Worm (Caenorhabditis elegans) whole organism, L1 larva: ENCODE data around the gene D2023.3.
A peak's percentile ranks its signal among the peaks of the same experiment; 100 is the strongest.

ENCODE experiments used
- C34B4.2 ChIP-seq: sonication (generic microtip); optimal IDR thresholded peaks from 2 replicates; lab custom pipeline; 2017; ENCODE audit warnings: mild to moderate bottlenecking, missing genetic modification characterization, missing compliant biosample characterization
- F16B12.6 ChIP-seq: fragments of 150-350 bp; optimal IDR thresholded peaks from 2 replicates; lab custom pipeline; 2014; ENCODE audit warnings: missing biosample characterization, missing genetic modification characterization
- blmp-1 ChIP-seq: fragments of 150-350 bp; optimal IDR thresholded peaks from 2 replicates; lab custom pipeline; 2014; ENCODE audit warnings: missing biosample characterization, missing genetic modification characterization
- ceh-88 ChIP-seq: fragments of 200-800 bp; sonication (Bioruptor generic); IDR thresholded peaks from 2 replicates; pipeline ENCODE4 v1.3.6; 2022; ENCODE audit warnings: missing genetic modification characterization, missing compliant biosample characterization
- ceh-90 ChIP-seq: sonication (generic microtip); optimal IDR thresholded peaks from 2 replicates; lab custom pipeline; 2016; ENCODE audit warnings: missing genetic modification characterization, missing compliant biosample characterization
- ces-1 ChIP-seq: fragments of 150-350 bp; optimal IDR thresholded peaks from 2 replicates; lab custom pipeline; 2014; ENCODE audit warnings: missing biosample characterization, missing genetic modification reagents, missing genetic modification characterization
- dpl-1 ChIP-seq, 3 experiments: fragments of 150-350 bp in 2 of 3; sonication (generic microtip) in 1 of 3; optimal IDR thresholded peaks; 2 replicates each; lab custom pipeline; 2014 to 2017; ENCODE audit warnings: missing biosample characterization in 3 of 3, missing genetic modification characterization in 3 of 3, missing genetic modification reagents in 3 of 3
- dsc-1 ChIP-seq: sonication (generic microtip); optimal IDR thresholded peaks from 2 replicates; lab custom pipeline; 2016; ENCODE audit warnings: mild to moderate bottlenecking, missing genetic modification characterization, missing compliant biosample characterization
- efl-1 ChIP-seq, 4 experiments: fragments of 150-350 bp; optimal IDR thresholded peaks in 3 of 4; peaks in 1 of 4; 1 replicate in 1 of 4; 2 replicates in 3 of 4; lab custom pipeline; 2014; ENCODE audit warnings: missing biosample characterization in 2 of 4, missing genetic modification characterization in 2 of 4, missing genetic modification reagents in 2 of 4
- efl-3 ChIP-seq: fragments of 200-800 bp; sonication (Bioruptor generic); optimal IDR thresholded peaks from 2 replicates; lab custom pipeline; 2018; ENCODE audit warnings: mild to moderate bottlenecking, missing genetic modification characterization, missing compliant biosample characterization
- egl-13 ChIP-seq: sonication (generic microtip); optimal IDR thresholded peaks from 2 replicates; lab custom pipeline; 2016; ENCODE audit warnings: missing genotype, missing genetic modification reagents, missing genetic modification characterization, missing compliant biosample characterization
- egl-27 ChIP-seq, 2 experiments: fragments of 150-350 bp in 1 of 2; sonication (generic microtip); optimal IDR thresholded peaks; 3 replicates each; lab custom pipeline; 2017 to 2018; ENCODE audit warnings: missing biosample characterization in 2 of 2, missing genetic modification characterization in 2 of 2, missing genetic modification reagents in 2 of 2
- elt-2 ChIP-seq: sonication (generic microtip); optimal IDR thresholded peaks from 2 replicates; lab custom pipeline; 2016; ENCODE audit warnings: missing genetic modification characterization, mild to moderate bottlenecking, inconsistent platforms, missing compliant biosample characterization, missing genetic modification reagents
- elt-3 ChIP-seq, 6 experiments: fragments of 150-350 bp in 1 of 6; sonication (generic microtip); optimal IDR thresholded peaks; 2 replicates each; lab custom pipeline; 2017 to 2018; ENCODE audit warnings: missing biosample characterization in 6 of 6, missing genetic modification characterization in 6 of 6, inconsistent platforms in 1 of 6
- fos-1 ChIP-seq: fragments of 150-350 bp; optimal IDR thresholded peaks from 2 replicates; lab custom pipeline; 2014; ENCODE audit warnings: missing biosample characterization, missing genetic modification characterization
- grh-1 ChIP-seq: fragments of 200-800 bp; sonication (Bioruptor generic); IDR thresholded peaks from 2 replicates; pipeline ENCODE4 v1.3.6; 2022; ENCODE audit warnings: missing genetic modification reagents, missing genetic modification characterization, missing compliant biosample characterization
- hlh-17 ChIP-seq: fragments of 200-800 bp; sonication (Bioruptor generic); optimal IDR thresholded peaks from 2 replicates; lab custom pipeline; 2018; ENCODE audit warnings: missing genetic modification characterization, mild to moderate bottlenecking, missing compliant biosample characterization, moderate library complexity, borderline replicate concordance
- isw-1 ChIP-seq: fragments of 200-800 bp; sonication (Bioruptor generic); IDR thresholded peaks from 2 replicates; pipeline ENCODE4 v1.3.6; 2022; ENCODE audit warnings: missing genetic modification characterization, missing compliant biosample characterization
- jun-1 ChIP-seq: fragments of 150-350 bp; optimal IDR thresholded peaks from 2 replicates; lab custom pipeline; 2014; ENCODE audit warnings: missing biosample characterization, missing genetic modification reagents, missing genetic modification characterization
- lin-14 ChIP-seq: fragments of 200-800 bp; sonication (Bioruptor generic); optimal IDR thresholded peaks from 2 replicates; lab custom pipeline; 2018; ENCODE audit warnings: mild to moderate bottlenecking, missing genetic modification characterization, moderate library complexity, missing compliant biosample characterization
- lin-15B ChIP-seq: fragments of 150-350 bp; sonication (generic microtip); optimal IDR thresholded peaks from 3 replicates; lab custom pipeline; 2014; ENCODE audit warnings: missing biosample characterization, missing genetic modification characterization
- lin-35 ChIP-seq, 2 experiments: fragments of 150-350 bp; optimal IDR thresholded peaks; 2 replicates each; lab custom pipeline; 2014; ENCODE audit warnings: missing biosample characterization in 2 of 2, missing genetic modification characterization in 2 of 2, missing genetic modification reagents in 2 of 2
- lsy-2 ChIP-seq, 2 experiments: fragments of 150-350 bp; optimal IDR thresholded peaks; 2 replicates each; lab custom pipeline; 2014; ENCODE audit warnings: missing biosample characterization in 2 of 2, missing genetic modification characterization in 2 of 2
- mab-9 ChIP-seq: fragments of 200-800 bp; sonication (Bioruptor generic); IDR thresholded peaks from 2 replicates; pipeline ENCODE4 v1.3.6; 2022; ENCODE audit warnings: missing genetic modification reagents, missing genetic modification characterization, missing compliant biosample characterization
- mdl-1 ChIP-seq, 2 experiments: fragments of 150-350 bp; optimal IDR thresholded peaks; 2 replicates each; lab custom pipeline; 2014 to 2017; ENCODE audit warnings: missing biosample characterization in 2 of 2, missing genetic modification characterization in 2 of 2, inconsistent platforms in 1 of 2
- nhr-11 ChIP-seq: fragments of 150-350 bp; optimal IDR thresholded peaks from 2 replicates; lab custom pipeline; 2014; ENCODE audit warnings: missing biosample characterization, missing genetic modification characterization
- nhr-19 ChIP-seq: fragments of 200-800 bp; sonication (Bioruptor generic); conservative IDR thresholded peaks from 2 replicates; pipeline ENCODE4 v1.3.6; 2022; ENCODE audit warnings: missing genetic modification characterization, missing compliant biosample characterization
- nhr-237 ChIP-seq: fragments of 150-350 bp; optimal IDR thresholded peaks from 2 replicates; lab custom pipeline; 2014; ENCODE audit warnings: missing biosample characterization, missing genetic modification characterization
- nhr-47 ChIP-seq: sonication (generic microtip); optimal IDR thresholded peaks from 2 replicates; lab custom pipeline; 2016; ENCODE audit warnings: mild to moderate bottlenecking, missing genetic modification characterization, moderate library complexity, missing compliant biosample characterization
- nhr-71 ChIP-seq: sonication (generic microtip); optimal IDR thresholded peaks from 2 replicates; lab custom pipeline; 2016; ENCODE audit warnings: mild to moderate bottlenecking, missing genetic modification characterization, moderate library complexity, missing compliant biosample characterization
- nhr-85 ChIP-seq: sonication (generic microtip); peaks from one replicate; lab custom pipeline; 2016; ENCODE audit warnings: missing genetic modification characterization, inconsistent platforms, missing compliant biosample characterization
- pax-3 ChIP-seq: fragments of 200-800 bp; sonication (Bioruptor generic); optimal IDR thresholded peaks from 2 replicates; lab custom pipeline; 2018; ENCODE audit warnings: mild to moderate bottlenecking, missing genetic modification characterization, moderate library complexity, missing compliant biosample characterization
- pqm-1 ChIP-seq: sonication (generic microtip); optimal IDR thresholded peaks from 3 replicates; lab custom pipeline; 2017; ENCODE audit warnings: missing biosample characterization, missing genetic modification characterization
- rnt-1 ChIP-seq: sonication (generic microtip); optimal IDR thresholded peaks from 2 replicates; lab custom pipeline; 2016; ENCODE audit warnings: mild to moderate bottlenecking, missing genetic modification characterization, moderate library complexity, missing compliant biosample characterization
- skn-1 ChIP-seq: fragments of 150-350 bp; optimal IDR thresholded peaks from 2 replicates; lab custom pipeline; 2014; ENCODE audit warnings: missing biosample characterization, missing genetic modification characterization
- snu-23 ChIP-seq: sonication (generic microtip); optimal IDR thresholded peaks from 2 replicates; lab custom pipeline; 2016; ENCODE audit warnings: missing genetic modification characterization, missing compliant biosample characterization
- sox-4 ChIP-seq: sonication (generic microtip); optimal IDR thresholded peaks from 2 replicates; lab custom pipeline; 2016; ENCODE audit warnings: missing genetic modification characterization, missing compliant biosample characterization
- sup-37 ChIP-seq: fragments of 200-800 bp; sonication (Bioruptor generic); optimal IDR thresholded peaks from 2 replicates; lab custom pipeline; 2018; ENCODE audit warnings: mild to moderate bottlenecking, missing genetic modification characterization, missing compliant biosample characterization
- tbx-2 ChIP-seq: sonication (generic microtip); optimal IDR thresholded peaks from 2 replicates; lab custom pipeline; 2016; ENCODE audit warnings: missing genetic modification characterization, missing compliant biosample characterization
- tlp-1 ChIP-seq: fragments of 150-350 bp; optimal IDR thresholded peaks from 2 replicates; lab custom pipeline; 2014; ENCODE audit warnings: missing biosample characterization, missing genetic modification characterization
- unc-130 ChIP-seq: fragments of 150-350 bp; optimal IDR thresholded peaks from 2 replicates; lab custom pipeline; 2017; ENCODE audit warnings: missing biosample characterization, missing genetic modification characterization, inconsistent platforms
- unc-62 ChIP-seq: fragments of 150-350 bp; optimal IDR thresholded peaks from 2 replicates; lab custom pipeline; 2014; ENCODE audit warnings: missing biosample characterization, missing genetic modification reagents, missing genetic modification characterization
- unc-86 ChIP-seq: sonication (generic microtip); optimal IDR thresholded peaks from 2 replicates; lab custom pipeline; 2016; ENCODE audit warnings: missing genetic modification characterization, missing compliant biosample characterization
- vab-15 ChIP-seq: sonication (generic microtip); optimal IDR thresholded peaks from 2 replicates; lab custom pipeline; 2017; ENCODE audit warnings: missing genotype, mild to moderate bottlenecking, missing genetic modification characterization, missing compliant biosample characterization

The D2023.3 gene

DNA sequence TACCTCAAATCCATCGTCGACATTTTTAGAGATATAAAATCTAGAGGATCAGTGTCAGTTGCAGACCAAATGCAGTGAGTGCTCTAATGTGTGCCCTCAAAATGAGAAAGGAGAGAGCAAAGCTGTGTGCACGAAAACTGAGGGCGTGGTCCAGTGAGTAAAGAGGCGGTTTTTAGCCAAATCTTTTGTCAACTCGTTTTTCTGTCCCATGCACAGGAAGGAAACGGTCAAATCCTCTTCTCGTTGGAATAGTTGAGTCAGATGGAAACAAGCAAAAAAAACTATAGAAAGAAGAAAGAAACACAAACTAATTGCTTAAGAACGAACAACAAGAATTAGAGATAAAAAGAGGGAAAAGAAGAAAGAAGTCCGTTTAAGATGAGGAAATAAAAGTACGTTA lies at the start of gene D2023.3:
Gene D2023.3 (minus strand): TSS at position 101 of the 400 bp plus-strand sequence.
- TF ChIP-seq dpl-1 (GFP tag; optimal IDR thresholded peaks at IDR 0.05; lab: Kevin White, UChicago) = no peak
- peak; percentile 41 for TF ChIP-seq lin-14 (GFP tag; lab: Kevin White, UChicago)
- peak; percentile 22 for TF ChIP-seq unc-86 (tag; lab: Kevin White, UChicago)
- no peak for TF ChIP-seq hlh-17
- no peak for TF ChIP-seq skn-1 (tag; lab: Kevin White, UChicago)
- no peak for TF ChIP-seq sup-37 (GFP tag; lab: Kevin White, UChicago)
- no peak for TF ChIP-seq dsc-1 (tag; lab: Kevin White, UChicago)
- TF ChIP-seq tbx-2 (tag; lab: Kevin White, UChicago) = no peak
- no peak for TF ChIP-seq C34B4.2 (tag; lab: Kevin White, UChicago)
- TF ChIP-seq grh-1 (GFP tag; lab: Robert Waterston, UW) = no peak
- TF ChIP-seq sox-4 (tag; lab: Kevin White, UChicago) = no peak
- TF ChIP-seq ces-1 (GFP tag; lab: Kevin White, UChicago) = no peak
- TF ChIP-seq ceh-90 (tag; lab: Kevin White, UChicago) = no peak

DNA sequence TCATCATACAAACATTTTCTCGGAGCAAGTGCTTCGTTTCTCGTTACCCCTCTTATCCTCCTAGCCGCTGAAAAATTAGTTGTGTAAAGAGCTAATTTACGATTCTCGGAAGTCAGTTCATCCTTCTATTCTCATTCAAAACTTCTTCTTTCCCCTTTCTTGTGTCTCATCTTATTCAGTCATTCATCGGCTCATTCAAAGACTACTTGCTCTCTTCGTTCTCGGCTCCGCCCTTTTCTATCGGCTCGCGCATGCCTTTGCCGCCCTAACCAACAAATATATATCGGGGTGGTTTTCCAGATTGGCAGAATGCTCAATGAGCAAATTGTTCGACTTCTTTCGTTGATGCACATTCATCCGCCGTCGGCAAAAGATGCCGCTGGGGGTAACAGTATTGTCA lies 48.6 kb upstream of the D2023.3 start, which contains the start of gene R13H4.5:
Gene R13H4.5 (plus strand): TSS at position 301 of the 400 bp plus-strand sequence.
- TF ChIP-seq lin-15B = no peak
- no peak for TF ChIP-seq pax-3 (tag; lab: Kevin White, UChicago)
- TF ChIP-seq lin-14 (GFP tag; lab: Kevin White, UChicago) = peak; percentile 50
- no peak for TF ChIP-seq nhr-71 (tag; lab: Kevin White, UChicago)
- peak; percentile 4 for TF ChIP-seq dsc-1 (tag; lab: Kevin White, UChicago)
- TF ChIP-seq lin-35 (GFP tag; optimal IDR thresholded peaks at IDR 0.05; lab: Kevin White, UChicago) = no peak

DNA sequence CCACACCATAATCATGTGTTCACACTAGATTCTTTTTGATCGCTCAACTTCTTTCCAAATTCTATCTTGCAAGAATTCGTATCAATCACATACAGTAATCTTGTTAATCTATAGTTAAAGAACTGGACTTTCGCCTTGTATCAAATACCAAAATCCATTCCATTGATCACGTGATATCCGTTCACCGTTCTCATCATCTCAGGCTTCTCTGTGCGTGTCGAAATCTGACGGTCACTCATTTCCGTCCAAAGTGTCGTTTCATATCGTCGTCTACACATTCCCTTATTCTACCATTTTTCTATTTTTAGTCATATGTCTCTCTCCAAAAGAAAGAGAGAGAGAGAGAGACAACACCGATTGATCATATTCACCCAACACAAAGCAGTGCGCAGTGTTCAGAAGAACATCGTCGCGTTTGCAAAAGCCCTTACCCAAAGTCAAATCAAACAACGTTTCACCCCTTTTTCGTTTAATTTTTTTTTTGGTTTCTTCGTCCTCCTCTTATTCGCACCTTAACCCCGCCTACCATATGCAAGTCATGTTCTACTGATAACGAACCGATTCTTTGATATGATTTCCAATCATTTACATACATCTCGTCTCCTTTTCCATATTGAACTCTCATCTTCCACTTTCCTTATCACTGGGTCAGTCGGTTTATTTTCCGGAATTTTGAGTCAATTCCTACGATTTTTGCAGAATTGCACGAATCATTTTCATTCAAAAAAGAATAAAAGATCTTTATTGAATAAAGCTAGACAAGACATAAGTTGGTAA lies 47.4 kb upstream of the D2023.3 start:
- TF ChIP-seq pqm-1 (tag; lab: Kevin White, UChicago) = no peak
- peak in 1 of 2 experiments; percentile 38 for TF ChIP-seq lin-35 (GFP tag; optimal IDR thresholded peaks at IDR 0.05; lab: Kevin White, UChicago)
- no peak for TF ChIP-seq ceh-88
- TF ChIP-seq lin-14 (GFP tag; lab: Kevin White, UChicago) = peak; percentile 69
- TF ChIP-seq vab-15 = no peak
- TF ChIP-seq nhr-237 (tag; lab: Kevin White, UChicago) = no peak
- TF ChIP-seq nhr-85 = peak; percentile 92
- peak; percentile 63 for TF ChIP-seq blmp-1 (tag; lab: Kevin White, UChicago)
- TF ChIP-seq egl-13 (tag; lab: Kevin White, UChicago) = no peak
- TF ChIP-seq efl-1 (optimal IDR thresholded peaks at IDR 0.05; lab: Kevin White, UChicago) = no peak
- TF ChIP-seq efl-1 (GFP tag; optimal IDR thresholded peaks at IDR 0.05 in 1 of 2; lab: Kevin White, UChicago) = peak in 1 of 2 experiments; percentile 19
- peak; percentile 60 for TF ChIP-seq elt-2 (tag; lab: Kevin White, UChicago)
- TF ChIP-seq mab-9 (GFP tag; lab: Robert Waterston, UW) = no peak
- TF ChIP-seq tbx-2 (tag; lab: Kevin White, UChicago) = peak; percentile 14
- TF ChIP-seq tlp-1 (tag; lab: Kevin White, UChicago) = no peak
- TF ChIP-seq jun-1 (tag; lab: Kevin White, UChicago) = peak; percentile 48
- TF ChIP-seq rnt-1 (tag; lab: Kevin White, UChicago) = no peak
- peak in 1 of 2 experiments; percentile 35 for TF ChIP-seq mdl-1 (tag; optimal IDR thresholded peaks at IDR 0.05; lab: Kevin White, UChicago)
- TF ChIP-seq nhr-47 (tag; lab: Kevin White, UChicago) = no peak
- TF ChIP-seq nhr-19 (GFP tag; lab: Robert Waterston, UW) = peak; percentile 36; the same call in 1 of the 2 replicates
- TF ChIP-seq snu-23 (GFP tag; lab: Kevin White, UChicago) = peak; percentile 41
- TF ChIP-seq fos-1 (tag; lab: Kevin White, UChicago) = no peak
- no peak for TF ChIP-seq isw-1 (GFP tag; lab: Robert Waterston, UW)
- TF ChIP-seq unc-86 (tag; lab: Kevin White, UChicago) = no peak
- no peak for TF ChIP-seq F16B12.6 (tag; lab: Kevin White, UChicago)
- TF ChIP-seq unc-62 = no peak
- TF ChIP-seq efl-3 (GFP tag; lab: Kevin White, UChicago) = no peak
- no peak for TF ChIP-seq unc-130
- TF ChIP-seq nhr-71 (tag; lab: Kevin White, UChicago) = peak; percentile 62
- peak in 4 of 6 experiments; percentile 24 to 77 (median 54) for TF ChIP-seq elt-3 (tag; optimal IDR thresholded peaks at IDR 0.05; lab: Kevin White, UChicago)
- TF ChIP-seq egl-27 (tag; optimal IDR thresholded peaks at IDR 0.05; lab: Kevin White, UChicago) = no peak
- TF ChIP-seq C34B4.2 (tag; lab: Kevin White, UChicago) = no peak
- TF ChIP-seq nhr-11 (tag; lab: Kevin White, UChicago) = no peak
- TF ChIP-seq sup-37 (GFP tag; lab: Kevin White, UChicago) = no peak
- peak in 1 of 2 experiments; percentile 67 for TF ChIP-seq lsy-2 (tag; optimal IDR thresholded peaks at IDR 0.05; lab: Kevin White, UChicago)
